Fruit fly (Drosophila melanogaster) whole organism, embryonic: ENCODE data around the gene GlnRS.
A peak's percentile ranks its signal among the peaks of the same experiment; 100 is the strongest.

Experiments
- Awh ChIP-seq: fragments of 200-800 bp; sonication (Bioruptor generic); IDR thresholded peaks from 2 replicates; pipeline ENCODE4, ENCODE4 v1.3.6; 2022; ENCODE audit warnings: missing biosample characterization, missing genetic modification characterization
- CG10147 ChIP-seq: fragments of 200-800 bp; sonication (Bioruptor generic); optimal IDR thresholded peaks from 2 replicates; lab custom pipeline; 2019; ENCODE audit warnings: missing biosample characterization, mild to moderate bottlenecking, missing genetic modification characterization, moderate library complexity
- CG13296 ChIP-seq: fragments of 200-800 bp; sonication (Bioruptor generic); optimal IDR thresholded peaks from 3 replicates; lab custom pipeline; 2018; ENCODE audit warnings: missing biosample characterization, mild to moderate bottlenecking, missing genetic modification characterization
- CG15011 ChIP-seq: fragments of 200-800 bp; sonication (Bioruptor generic); optimal IDR thresholded peaks from 3 replicates; lab custom pipeline; 2018; ENCODE audit warnings: missing biosample characterization, mild to moderate bottlenecking, missing genetic modification characterization
- CG15073 ChIP-seq: fragments of 200-800 bp; sonication (Bioruptor generic); optimal IDR thresholded peaks from 2 replicates; lab custom pipeline; 2016; ENCODE audit warnings: missing biosample characterization, missing genetic modification characterization
- CG16863 ChIP-seq: fragments of 200-800 bp; sonication (Bioruptor generic); optimal IDR thresholded peaks from 3 replicates; lab custom pipeline; 2016; ENCODE audit warnings: missing biosample characterization, missing genetic modification characterization
- CG17186 ChIP-seq: fragments of 200-800 bp; sonication (Bioruptor generic); optimal IDR thresholded peaks from 3 replicates; lab custom pipeline; 2017; ENCODE audit warnings: missing biosample characterization, missing genetic modification reagents, missing genetic modification characterization
- CG17328 ChIP-seq: fragments of 200-800 bp; sonication (Bioruptor generic); IDR thresholded peaks from 2 replicates; pipeline ENCODE4 v1.3.6; 2022; ENCODE audit warnings: missing biosample characterization, missing genetic modification characterization
- CG17568 ChIP-seq: fragments of 200-800 bp; sonication (Bioruptor generic); optimal IDR thresholded peaks from 2 replicates; lab custom pipeline; 2018; ENCODE audit warnings: missing biosample characterization, mild to moderate bottlenecking, missing genetic modification characterization, moderate library complexity
- CG3281 ChIP-seq: fragments of 200-800 bp; sonication (Bioruptor generic); optimal IDR thresholded peaks from 3 replicates; lab custom pipeline; 2017; ENCODE audit warnings: missing biosample characterization, mild to moderate bottlenecking, missing genetic modification characterization
- CG34376 ChIP-seq: fragments of 200-800 bp; sonication (Bioruptor generic); optimal IDR thresholded peaks from 2 replicates; lab custom pipeline; 2018; ENCODE audit warnings: missing biosample characterization, mild to moderate bottlenecking, missing genetic modification characterization
- CG4730 ChIP-seq: fragments of 200-800 bp; sonication (Bioruptor generic); IDR thresholded peaks from 2 replicates; pipeline ENCODE4 v1.3.6; 2022; ENCODE audit warnings: missing biosample characterization, missing genetic modification characterization
- CG4854 ChIP-seq: fragments of 200-800 bp; sonication (Bioruptor generic); optimal IDR thresholded peaks from 2 replicates; lab custom pipeline; 2016; ENCODE audit warnings: missing biosample characterization, missing genetic modification characterization, inconsistent platforms
- CG5245 ChIP-seq: fragments of 200-800 bp; sonication (Bioruptor generic); optimal IDR thresholded peaks from 3 replicates; lab custom pipeline; 2016; ENCODE audit warnings: missing biosample characterization, missing genetic modification characterization
- CG6689 ChIP-seq: fragments of 200-800 bp; sonication (Bioruptor generic); IDR thresholded peaks from 2 replicates; pipeline ENCODE4 v1.3.6; 2022; ENCODE audit warnings: missing biosample characterization, missing genetic modification characterization
- CG7556 ChIP-seq: fragments of 200-800 bp; sonication (Bioruptor generic); optimal IDR thresholded peaks from 2 replicates; lab custom pipeline; 2017; ENCODE audit warnings: missing biosample characterization, mild to moderate bottlenecking, missing genetic modification characterization
- CG7745 ChIP-seq: fragments of 200-800 bp; sonication (Bioruptor generic); optimal IDR thresholded peaks from 2 replicates; lab custom pipeline; 2018; ENCODE audit warnings: missing biosample characterization, mild to moderate bottlenecking, missing genetic modification characterization, moderate library complexity
- CG8281 ChIP-seq: fragments of 200-800 bp; sonication (Bioruptor generic); optimal IDR thresholded peaks from 2 replicates; lab custom pipeline; 2018; ENCODE audit warnings: missing biosample characterization, mild to moderate bottlenecking, missing genetic modification characterization, moderate library complexity
- CG9437 ChIP-seq: fragments of 200-800 bp; sonication (Bioruptor generic); optimal IDR thresholded peaks from 2 replicates; lab custom pipeline; 2018; ENCODE audit warnings: missing biosample characterization, mild to moderate bottlenecking, missing genetic modification characterization
- CG9817 ChIP-seq: fragments of 200-800 bp; sonication (Bioruptor generic); optimal IDR thresholded peaks from 2 replicates; lab custom pipeline; 2018; ENCODE audit warnings: missing biosample characterization, mild to moderate bottlenecking, missing genetic modification characterization, moderate library complexity
- D ChIP-seq, 2 experiments: fragments of 200-800 bp in 1 of 2; fragments of >200 bp in 1 of 2; sonication (Bioruptor generic) in 1 of 2; optimal IDR thresholded peaks; 2 replicates in 1 of 2; 3 replicates in 1 of 2; lab custom pipeline; 2017; ENCODE audit warnings: mild to moderate bottlenecking in 1 of 2, missing biosample characterization in 1 of 2, missing genetic modification characterization in 1 of 2, missing genetic modification reagents in 1 of 2
- Dll ChIP-seq: fragments of 200-800 bp; sonication (Bioruptor generic); IDR thresholded peaks from 4 replicates; pipeline ENCODE4 v1.3.6; 2022; ENCODE audit warnings: missing biosample characterization, missing genetic modification characterization; ENCODE audit not compliant: partially characterized antibody
- Drgx ChIP-seq: fragments of 200-800 bp; sonication (Bioruptor generic); IDR thresholded peaks from 2 replicates; pipeline ENCODE4 v1.3.6; 2022; ENCODE audit warnings: missing biosample characterization, missing genetic modification characterization
- HHEX ChIP-seq: fragments of 200-800 bp; sonication (Bioruptor generic); optimal IDR thresholded peaks from 3 replicates; lab custom pipeline; 2017; ENCODE audit warnings: missing biosample characterization, mild to moderate bottlenecking, missing genetic modification characterization, missing genetic modification reagents
- Hr51 ChIP-seq, 2 experiments: fragments of 200-800 bp; sonication (Bioruptor generic); optimal IDR thresholded peaks; 2 replicates in 1 of 2; 3 replicates in 1 of 2; lab custom pipeline; 2016 to 2018; ENCODE audit warnings: missing biosample characterization in 2 of 2, missing genetic modification characterization in 2 of 2, mild to moderate bottlenecking in 1 of 2, moderate library complexity in 1 of 2
- Hsf ChIP-seq: fragments of 200-800 bp; sonication (Bioruptor generic); optimal IDR thresholded peaks from 3 replicates; lab custom pipeline; 2016; ENCODE audit warnings: missing biosample characterization, missing genetic modification characterization
- Kr ChIP-seq: fragments of 200-800 bp; sonication (Bioruptor generic); optimal IDR thresholded peaks from 2 replicates; lab custom pipeline; 2017; ENCODE audit warnings: missing biosample characterization, mild to moderate bottlenecking, missing genetic modification characterization
- Lim3 ChIP-seq: fragments of 200-800 bp; sonication (Bioruptor generic); IDR thresholded peaks from 2 replicates; pipeline ENCODE4 v1.3.6; 2022; ENCODE audit warnings: missing biosample characterization, missing genetic modification characterization
- NC2β ChIP-seq: fragments of 200-800 bp; sonication (Bioruptor generic); optimal IDR thresholded peaks from 2 replicates; lab custom pipeline; 2016; ENCODE audit warnings: missing biosample characterization, missing genetic modification characterization
- NfI ChIP-seq: fragments of 200-800 bp; sonication (Bioruptor generic); optimal IDR thresholded peaks from 3 replicates; lab custom pipeline; 2018; ENCODE audit warnings: missing biosample characterization, mild to moderate bottlenecking, missing genetic modification characterization, moderate library complexity
- Stat92E ChIP-seq, 3 experiments: fragments of >200 bp in 2 of 3; fragments of 200-800 bp in 1 of 3; sonication (Bioruptor generic) in 1 of 3; optimal IDR thresholded peaks; 2 replicates each; lab custom pipeline; 2017 to 2019; ENCODE audit warnings: missing biosample characterization in 3 of 3, missing genetic modification characterization in 3 of 3, mild to moderate bottlenecking in 1 of 3, moderate library complexity in 1 of 3
- Vsx1 ChIP-seq: fragments of 200-800 bp; sonication (Bioruptor generic); optimal IDR thresholded peaks from 2 replicates; lab custom pipeline; 2017; ENCODE audit warnings: missing biosample characterization, mild to moderate bottlenecking, missing genetic modification characterization, missing genetic modification reagents
- ac ChIP-seq: fragments of 200-800 bp; sonication (Bioruptor generic); optimal IDR thresholded peaks from 3 replicates; lab custom pipeline; 2017; ENCODE audit warnings: missing biosample characterization, mild to moderate bottlenecking, missing genetic modification characterization
- chm ChIP-seq: fragments of 200-800 bp; sonication (Bioruptor generic); IDR thresholded peaks from 2 replicates; pipeline ENCODE4 v1.3.6; 2022; ENCODE audit warnings: missing biosample characterization, missing genetic modification characterization
- ci ChIP-seq: fragments of 200-800 bp; sonication (Bioruptor generic); IDR thresholded peaks from 3 replicates; pipeline ENCODE4 v1.3.6; 2022; ENCODE audit warnings: missing biosample characterization, missing genetic modification characterization
- corto ChIP-seq: fragments of 200-800 bp; sonication (Bioruptor generic); optimal IDR thresholded peaks from 2 replicates; lab custom pipeline; 2016; ENCODE audit warnings: missing biosample characterization, mild to moderate bottlenecking, missing genetic modification characterization, moderate library complexity
- dan ChIP-seq: fragments of 200-800 bp; sonication (Bioruptor generic); IDR thresholded peaks from 2 replicates; pipeline ENCODE4 v1.3.6; 2022; ENCODE audit warnings: missing biosample characterization, missing genetic modification characterization
- eyg ChIP-seq: fragments of 200-800 bp; sonication (Bioruptor generic); optimal IDR thresholded peaks from 3 replicates; lab custom pipeline; 2016; ENCODE audit warnings: missing biosample characterization, missing genetic modification characterization
- gem ChIP-seq: fragments of 200-800 bp; sonication (Bioruptor generic); optimal IDR thresholded peaks from 2 replicates; lab custom pipeline; 2019; ENCODE audit warnings: missing biosample characterization, mild to moderate bottlenecking, missing genetic modification characterization, moderate library complexity
- gro ChIP-seq: fragments of 200-800 bp; sonication (Bioruptor generic); optimal IDR thresholded peaks from 2 replicates; lab custom pipeline; 2016; ENCODE audit warnings: missing biosample characterization, missing genetic modification characterization
- jing ChIP-seq: fragments of 200-800 bp; sonication (Bioruptor generic); optimal IDR thresholded peaks from 2 replicates; lab custom pipeline; 2018; ENCODE audit warnings: missing biosample characterization, mild to moderate bottlenecking, missing genetic modification characterization
- jumu ChIP-seq: fragments of 200-800 bp; sonication (Bioruptor generic); optimal IDR thresholded peaks from 3 replicates; lab custom pipeline; 2016; ENCODE audit warnings: missing biosample characterization, missing genetic modification characterization
- nerfin-2 ChIP-seq: fragments of 200-800 bp; sonication (Bioruptor generic); IDR thresholded peaks from 2 replicates; pipeline ENCODE4 v1.3.6; 2022; ENCODE audit warnings: missing biosample characterization, missing genetic modification characterization; ENCODE audit not compliant: partially characterized antibody
- row ChIP-seq: fragments of 200-800 bp; sonication (Bioruptor generic); IDR thresholded peaks from 3 replicates; pipeline ENCODE4 v1.3.6; 2022; ENCODE audit warnings: missing biosample characterization, missing genetic modification characterization
- sd ChIP-seq: fragments of 200-800 bp; sonication (Bioruptor generic); optimal IDR thresholded peaks from 3 replicates; lab custom pipeline; 2018; ENCODE audit warnings: missing biosample characterization, mild to moderate bottlenecking, missing genetic modification characterization, moderate library complexity
- sima ChIP-seq: fragments of 200-800 bp; sonication (Bioruptor generic); optimal IDR thresholded peaks from 2 replicates; lab custom pipeline; 2016; ENCODE audit warnings: missing biosample characterization, missing genetic modification characterization
- slp2 ChIP-seq: fragments of 200-800 bp; sonication (Bioruptor generic); optimal IDR thresholded peaks from 2 replicates; lab custom pipeline; 2016; ENCODE audit warnings: missing biosample characterization, missing genetic modification characterization
- ssp ChIP-seq: fragments of 200-800 bp; sonication (Bioruptor generic); IDR thresholded peaks from 2 replicates; pipeline ENCODE4 v1.3.6; 2022; ENCODE audit warnings: missing biosample characterization, missing genetic modification characterization
- zfh1 ChIP-seq: fragments of 200-800 bp; sonication (Bioruptor generic); IDR thresholded peaks from 3 replicates; pipeline ENCODE4 v1.3.6; 2022; ENCODE audit warnings: missing biosample characterization, missing genetic modification characterization
- zfh2 ChIP-seq: fragments of 200-800 bp; sonication (Bioruptor generic); optimal IDR thresholded peaks from 2 replicates; lab custom pipeline; 2016; ENCODE audit warnings: missing biosample characterization, missing genetic modification characterization

Gene GlnRS

DNA sequence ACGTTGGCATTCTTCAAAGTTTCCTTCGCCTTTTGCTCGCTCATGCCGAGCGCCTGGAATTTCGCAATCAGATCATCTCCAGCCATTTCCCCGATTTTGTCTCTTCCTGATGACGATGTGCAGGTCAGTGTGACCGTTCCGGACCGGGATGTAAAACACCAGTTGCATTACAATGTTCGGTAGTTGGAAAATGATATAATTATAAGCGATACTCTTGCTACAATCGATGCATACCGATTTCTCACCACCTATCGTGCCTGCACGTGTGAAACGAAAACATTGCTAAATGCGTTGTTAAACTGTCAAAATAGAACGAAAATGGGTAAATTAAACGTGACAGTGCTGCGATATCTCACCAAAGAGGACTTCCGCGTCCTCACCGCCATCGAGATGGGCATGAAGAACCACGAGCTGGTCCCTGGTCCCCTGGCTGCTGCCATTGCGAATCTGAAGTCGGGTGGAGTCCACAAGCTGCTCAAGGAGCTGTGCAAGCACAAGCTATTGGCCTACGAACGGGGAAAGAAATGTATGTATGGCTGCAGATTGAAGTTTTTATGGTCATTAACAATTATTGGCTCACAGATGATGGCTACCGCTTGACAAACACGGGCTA, at the start of gene GlnRS, which contains the start of gene RIOK2 (continued):
- no peak for TF ChIP-seq CG16863 (GFP tag; lab: Kevin White, UChicago)
- TF ChIP-seq corto, result no peak
- TF ChIP-seq Kr (GFP tag; lab: Kevin White, UChicago), result no peak
- TF ChIP-seq CG4730 (GFP tag; lab: Robert Waterston, UW), result no peak
- TF ChIP-seq CG7745 (tag; lab: Kevin White, UChicago), result no peak
- TF ChIP-seq CG8281 (tag; lab: Kevin White, UChicago), result no peak
- no peak for TF ChIP-seq Vsx1 (GFP tag; lab: Kevin White, UChicago)
- peak; percentile 35 for TF ChIP-seq Hsf (GFP tag; lab: Kevin White, UChicago)
- no peak for TF ChIP-seq sima
- TF ChIP-seq CG13296 (GFP tag; lab: Kevin White, UChicago), result no peak
- TF ChIP-seq CG10147, result no peak
- no peak for TF ChIP-seq CG34376 (GFP tag; lab: Kevin White, UChicago)
- no peak for TF ChIP-seq eyg (GFP tag; lab: Kevin White, UChicago)
- no peak for TF ChIP-seq jumu
- no peak for TF ChIP-seq CG7556 (GFP tag; lab: Kevin White, UChicago)
- peak; percentile 24 for TF ChIP-seq D (optimal IDR thresholded peaks at IDR 0.05; lab: Kevin White, UChicago)
- no peak for TF ChIP-seq D (GFP tag; optimal IDR thresholded peaks at IDR 0.05; lab: Kevin White, UChicago)
- peak; percentile 74 for TF ChIP-seq row (GFP tag; lab: Robert Waterston, UW)
- no peak for TF ChIP-seq jing (GFP tag; lab: Kevin White, UChicago)
- TF ChIP-seq Hr51 (GFP tag; optimal IDR thresholded peaks at IDR 0.05; lab: Kevin White, UChicago), result no peak
- TF ChIP-seq CG17568, result no peak
- peak; percentile 45 for TF ChIP-seq NC2β (GFP tag; lab: Kevin White, UChicago)
- TF ChIP-seq gro (GFP tag; lab: Kevin White, UChicago), result peak; percentile 54
- no peak for TF ChIP-seq ac (GFP tag; lab: Kevin White, UChicago)
- TF ChIP-seq NfI (GFP tag; lab: Kevin White, UChicago), result no peak
- no peak for TF ChIP-seq CG6689 (GFP tag; lab: Robert Waterston, UW)
- peak; percentile 77 for TF ChIP-seq CG17186 (GFP tag; lab: Kevin White, UChicago)
- TF ChIP-seq nerfin-2 (GFP tag; lab: Robert Waterston, UW), result peak; percentile 75; the same call in 1 of the 2 replicates
- TF ChIP-seq ssp, result peak; percentile 100
- no peak for TF ChIP-seq CG4854 (GFP tag; lab: Kevin White, UChicago)
- no peak for TF ChIP-seq CG9437 (GFP tag; lab: Kevin White, UChicago)
- no peak for TF ChIP-seq Drgx
- TF ChIP-seq ci (GFP tag; lab: Robert Waterston, UW), result no peak; the same call in 2 of the 3 replicates
- TF ChIP-seq CG3281 (GFP tag; lab: Kevin White, UChicago), result no peak
- no peak for TF ChIP-seq HHEX
- TF ChIP-seq CG5245 (GFP tag; lab: Kevin White, UChicago), result no peak
- TF ChIP-seq Stat92E (GFP tag; optimal IDR thresholded peaks at IDR 0.05; lab: Kevin White, UChicago), result peak in 1 of 3 experiments; percentile 12
- no peak for TF ChIP-seq Lim3
- TF ChIP-seq slp2 (GFP tag; lab: Kevin White, UChicago), result no peak
- peak; percentile 95 for TF ChIP-seq Dll (GFP tag; lab: Robert Waterston, UW)
- TF ChIP-seq sd (tag; lab: Kevin White, UChicago), result peak; percentile 66
- peak; percentile 27 for TF ChIP-seq zfh2 (GFP tag; lab: Kevin White, UChicago)
- TF ChIP-seq CG9817 (tag; lab: Kevin White, UChicago), result no peak
- no peak for TF ChIP-seq chm (GFP tag; lab: Robert Waterston, UW)
- no peak for TF ChIP-seq zfh1 (GFP tag; lab: Robert Waterston, UW)
- TF ChIP-seq CG17328, result no peak
- TF ChIP-seq CG15011, result no peak
- TF ChIP-seq Awh (GFP tag; lab: Robert Waterston, UW), result no peak
- no peak for TF ChIP-seq dan (GFP tag; lab: Robert Waterston, UW)
- TF ChIP-seq CG15073 (GFP tag; lab: Kevin White, UChicago), result no peak
- TF ChIP-seq gem (tag; lab: Kevin White, UChicago), result no peak
